Fruit fly (Drosophila melanogaster) whole organism, embryonic: Measurements from ENCODE around the gene RtcB.
A peak's percentile ranks its signal among the peaks of the same experiment; 100 is the strongest.

ENCODE experiments used
- Adf1 ChIP-seq: fragments of 200-800 bp; sonication (Bioruptor generic); IDR thresholded peaks from 2 replicates; pipeline ENCODE4 v1.3.6; 2022; ENCODE audit warnings: missing biosample characterization, missing genetic modification characterization
- Bteb2 ChIP-seq: fragments of 200-800 bp; sonication (Bioruptor generic); optimal IDR thresholded peaks from 2 replicates; lab custom pipeline; 2016; ENCODE audit warnings: missing biosample characterization, missing genetic modification characterization
- CG10274 ChIP-seq: fragments of 200-800 bp; sonication (Bioruptor generic); optimal IDR thresholded peaks from 3 replicates; lab custom pipeline; 2017; ENCODE audit warnings: missing biosample characterization, mild to moderate bottlenecking, missing genetic modification characterization
- CG10431 ChIP-seq: fragments of 200-800 bp; sonication (Bioruptor generic); optimal IDR thresholded peaks from 3 replicates; lab custom pipeline; 2018; ENCODE audit warnings: missing biosample characterization, mild to moderate bottlenecking, missing genetic modification characterization
- CG11504 ChIP-seq: fragments of 200-800 bp; sonication (Bioruptor generic); optimal IDR thresholded peaks from 3 replicates; lab custom pipeline; 2019; ENCODE audit warnings: missing biosample characterization, mild to moderate bottlenecking, missing genetic modification characterization, moderate library complexity
- CG12071 ChIP-seq: fragments of 200-800 bp; sonication (Bioruptor generic); optimal IDR thresholded peaks from 3 replicates; lab custom pipeline; 2018; ENCODE audit warnings: missing biosample characterization, mild to moderate bottlenecking, missing genetic modification characterization
- CG12236 ChIP-seq: fragments of 200-800 bp; sonication (Bioruptor generic); optimal IDR thresholded peaks from 2 replicates; lab custom pipeline; 2016; ENCODE audit warnings: missing biosample characterization, missing genetic modification characterization
- CG13287 ChIP-seq: fragments of 200-800 bp; sonication (Bioruptor generic); IDR thresholded peaks from 2 replicates; pipeline ENCODE4 v1.3.6; 2022; ENCODE audit warnings: missing biosample characterization, missing genetic modification characterization; ENCODE audit not compliant: partially characterized antibody
- CG13424 ChIP-seq: fragments of 200-800 bp; sonication (Bioruptor generic); optimal IDR thresholded peaks from 2 replicates; lab custom pipeline; 2019; ENCODE audit warnings: missing biosample characterization, mild to moderate bottlenecking, missing genetic modification characterization, moderate library complexity
- CG15011 ChIP-seq: fragments of 200-800 bp; sonication (Bioruptor generic); optimal IDR thresholded peaks from 3 replicates; lab custom pipeline; 2018; ENCODE audit warnings: missing biosample characterization, mild to moderate bottlenecking, missing genetic modification characterization
- CG1529 ChIP-seq: fragments of 200-800 bp; sonication (Bioruptor generic); optimal IDR thresholded peaks from 3 replicates; lab custom pipeline; 2018; ENCODE audit warnings: missing biosample characterization, missing genetic modification characterization
- CG15479 ChIP-seq: fragments of 200-800 bp; sonication (Bioruptor generic); optimal IDR thresholded peaks from 3 replicates; lab custom pipeline; 2019; ENCODE audit warnings: missing biosample characterization, mild to moderate bottlenecking, missing genetic modification characterization, moderate library complexity
- CG1647 ChIP-seq: fragments of 200-800 bp; sonication (Bioruptor generic); optimal IDR thresholded peaks from 3 replicates; lab custom pipeline; 2016; ENCODE audit warnings: missing biosample characterization, missing genetic modification characterization
- CG16813 ChIP-seq: fragments of 200-800 bp; sonication (Bioruptor generic); IDR thresholded peaks from 3 replicates; pipeline ENCODE4 v1.3.6; 2022; ENCODE audit warnings: missing biosample characterization, missing genetic modification characterization; ENCODE audit not compliant: partially characterized antibody
- CG17186 ChIP-seq: fragments of 200-800 bp; sonication (Bioruptor generic); optimal IDR thresholded peaks from 3 replicates; lab custom pipeline; 2017; ENCODE audit warnings: missing biosample characterization, missing genetic modification reagents, missing genetic modification characterization
- CG17612 ChIP-seq: fragments of 200-800 bp; sonication (Bioruptor generic); IDR thresholded peaks from 2 replicates; pipeline ENCODE4 v1.3.6; 2022; ENCODE audit warnings: missing biosample characterization, missing genetic modification characterization
- CG18764 ChIP-seq: fragments of 200-800 bp; sonication (Bioruptor generic); optimal IDR thresholded peaks from 3 replicates; lab custom pipeline; 2016; ENCODE audit warnings: missing biosample characterization, missing genetic modification characterization
- CG2120 ChIP-seq: fragments of 200-800 bp; sonication (Bioruptor generic); optimal IDR thresholded peaks from 3 replicates; lab custom pipeline; 2016; ENCODE audit warnings: missing biosample characterization, missing genetic modification characterization
- CG3281 ChIP-seq: fragments of 200-800 bp; sonication (Bioruptor generic); optimal IDR thresholded peaks from 3 replicates; lab custom pipeline; 2017; ENCODE audit warnings: missing biosample characterization, mild to moderate bottlenecking, missing genetic modification characterization
- CG33557 ChIP-seq: fragments of 200-800 bp; sonication (Bioruptor generic); optimal IDR thresholded peaks from 2 replicates; lab custom pipeline; 2019; ENCODE audit warnings: missing biosample characterization, mild to moderate bottlenecking, missing genetic modification characterization, moderate library complexity
- CG42726 ChIP-seq: fragments of 200-800 bp; sonication (Bioruptor generic); IDR thresholded peaks from 2 replicates; pipeline ENCODE4 v1.3.6; 2022; ENCODE audit warnings: missing biosample characterization, missing genetic modification characterization; ENCODE audit not compliant: partially characterized antibody
- CHES-1-like ChIP-seq: fragments of 200-800 bp; sonication (Bioruptor generic); optimal IDR thresholded peaks from 2 replicates; lab custom pipeline; 2016; ENCODE audit warnings: missing biosample characterization, missing genetic modification characterization
- CkIIα-i1 ChIP-seq: fragments of 200-800 bp; sonication (Bioruptor generic); IDR thresholded peaks from 2 replicates; pipeline ENCODE4 v1.3.6; 2022; ENCODE audit warnings: missing biosample characterization, missing genetic modification characterization
- Dad ChIP-seq: fragments of 200-800 bp; sonication (Bioruptor generic); optimal IDR thresholded peaks from 3 replicates; lab custom pipeline; 2016; ENCODE audit warnings: missing biosample characterization, missing genetic modification characterization
- Fer3 ChIP-seq: fragments of 200-800 bp; sonication (Bioruptor generic); optimal IDR thresholded peaks from 2 replicates; lab custom pipeline; 2018; ENCODE audit warnings: missing biosample characterization, mild to moderate bottlenecking, missing genetic modification characterization, moderate library complexity
- Gsc ChIP-seq: fragments of 200-800 bp; sonication (Bioruptor generic); IDR thresholded peaks from 2 replicates; pipeline ENCODE4 v1.3.6; 2022; ENCODE audit warnings: missing biosample characterization, missing genetic modification characterization
- Hand ChIP-seq: fragments of 200-800 bp; sonication (Bioruptor generic); optimal IDR thresholded peaks from 2 replicates; lab custom pipeline; 2017; ENCODE audit warnings: mild to moderate bottlenecking, missing biosample characterization, missing genetic modification reagents, missing genetic modification characterization
- MBD-R2 ChIP-seq: fragments of 200-800 bp; sonication (Bioruptor generic); IDR thresholded peaks from 2 replicates; pipeline ENCODE4 v1.3.6; 2022; ENCODE audit warnings: missing biosample characterization, missing genetic modification characterization
- MESR4 ChIP-seq: fragments of 200-800 bp; sonication (Bioruptor generic); optimal IDR thresholded peaks from 2 replicates; lab custom pipeline; 2018; ENCODE audit warnings: missing biosample characterization, mild to moderate bottlenecking, missing genetic modification characterization, moderate library complexity
- Nf-YB ChIP-seq: fragments of 200-800 bp; sonication (Bioruptor generic); optimal IDR thresholded peaks from 3 replicates; lab custom pipeline; 2019; ENCODE audit warnings: missing biosample characterization, mild to moderate bottlenecking, missing genetic modification characterization, moderate library complexity
- Oli ChIP-seq: fragments of 200-800 bp; sonication (Bioruptor generic); optimal IDR thresholded peaks from 2 replicates; lab custom pipeline; 2018; ENCODE audit warnings: missing biosample characterization, mild to moderate bottlenecking, missing genetic modification characterization, moderate library complexity
- Sin3A ChIP-seq: fragments of >200 bp; optimal IDR thresholded peaks from 2 replicates; lab custom pipeline; 2018
- Ssrp ChIP-seq: fragments of 200-800 bp; sonication (Bioruptor generic); optimal IDR thresholded peaks from 2 replicates; lab custom pipeline; 2018; ENCODE audit warnings: missing biosample characterization, mild to moderate bottlenecking, missing genetic modification characterization, moderate library complexity
- ara ChIP-seq: fragments of 200-800 bp; sonication (Bioruptor generic); IDR thresholded peaks from 2 replicates; pipeline ENCODE4 v1.3.6; 2022; ENCODE audit warnings: missing biosample characterization, missing genetic modification characterization
- ase ChIP-seq: fragments of 200-800 bp; sonication (Bioruptor generic); IDR thresholded peaks from 3 replicates; pipeline ENCODE4 v1.3.6; 2022; ENCODE audit warnings: missing biosample characterization, missing genetic modification characterization
- bab2 ChIP-seq: fragments of 200-800 bp; sonication (Bioruptor generic); optimal IDR thresholded peaks from 2 replicates; lab custom pipeline; 2016; ENCODE audit warnings: missing biosample characterization, missing genetic modification characterization
- bigmax ChIP-seq: fragments of 200-800 bp; sonication (Bioruptor generic); optimal IDR thresholded peaks from 2 replicates; lab custom pipeline; 2018; ENCODE audit warnings: missing biosample characterization, mild to moderate bottlenecking, missing genetic modification characterization
- cad ChIP-seq: fragments of >200 bp; optimal IDR thresholded peaks from 2 replicates; lab custom pipeline; 2017; ENCODE audit warnings: missing biosample characterization, missing genetic modification characterization
- chinmo ChIP-seq: fragments of 200-800 bp; sonication (Bioruptor generic); IDR thresholded peaks from 4 replicates; pipeline ENCODE4 v1.3.6; 2022; ENCODE audit warnings: missing biosample characterization, missing genetic modification characterization; ENCODE audit not compliant: partially characterized antibody
- croc ChIP-seq: fragments of 200-800 bp; sonication (Bioruptor generic); conservative IDR thresholded peaks from 3 replicates; pipeline ENCODE4 v1.3.6; 2022; ENCODE audit warnings: missing biosample characterization, missing genetic modification characterization
- dan ChIP-seq: fragments of 200-800 bp; sonication (Bioruptor generic); IDR thresholded peaks from 2 replicates; pipeline ENCODE4 v1.3.6; 2022; ENCODE audit warnings: missing biosample characterization, missing genetic modification characterization
- dimm ChIP-seq: fragments of 200-800 bp; sonication (Bioruptor generic); IDR thresholded peaks from 2 replicates; pipeline ENCODE4 v1.3.6; 2022; ENCODE audit warnings: missing biosample characterization, missing genetic modification characterization
- gsb-n ChIP-seq: fragments of 200-800 bp; sonication (Bioruptor generic); optimal IDR thresholded peaks from 3 replicates; lab custom pipeline; 2018; ENCODE audit warnings: missing biosample characterization, mild to moderate bottlenecking, missing genetic modification characterization
- klu ChIP-seq: fragments of 200-800 bp; sonication (Bioruptor generic); IDR thresholded peaks from 2 replicates; pipeline ENCODE4 v1.3.6; 2022; ENCODE audit warnings: missing biosample characterization, missing genetic modification characterization
- luna ChIP-seq: fragments of 200-800 bp; sonication (Bioruptor generic); optimal IDR thresholded peaks from 2 replicates; lab custom pipeline; 2016; ENCODE audit warnings: missing biosample characterization, missing genetic modification characterization
- seq ChIP-seq: fragments of 200-800 bp; sonication (Bioruptor generic); IDR thresholded peaks from 2 replicates; pipeline ENCODE4 v1.3.6; 2022; ENCODE audit warnings: missing biosample characterization, missing genetic modification characterization
- shn ChIP-seq: fragments of 200-800 bp; sonication (Bioruptor generic); optimal IDR thresholded peaks from 3 replicates; lab custom pipeline; 2016; ENCODE audit warnings: missing biosample characterization, missing genetic modification characterization
- sim ChIP-seq: fragments of 200-800 bp; sonication (Bioruptor generic); IDR thresholded peaks from 2 replicates; pipeline ENCODE4 v1.3.6; 2022; ENCODE audit warnings: missing biosample characterization, missing genetic modification characterization
- slbo ChIP-seq: fragments of 200-800 bp; sonication (Bioruptor generic); IDR thresholded peaks from 2 replicates; pipeline ENCODE4 v1.3.6; 2022; ENCODE audit warnings: missing biosample characterization, missing genetic modification characterization
- tin ChIP-seq: fragments of 200-800 bp; sonication (Bioruptor generic); optimal IDR thresholded peaks from 3 replicates; lab custom pipeline; 2016; ENCODE audit warnings: missing biosample characterization, missing genetic modification characterization
- vnd ChIP-seq: fragments of 200-800 bp; sonication (Bioruptor generic); IDR thresholded peaks from 3 replicates; pipeline ENCODE4 v1.3.6; 2022; ENCODE audit warnings: missing biosample characterization, missing genetic modification characterization; ENCODE audit not compliant: partially characterized antibody
- zen ChIP-seq: fragments of 200-800 bp; sonication (Bioruptor generic); optimal IDR thresholded peaks from 3 replicates; lab custom pipeline; 2018; ENCODE audit warnings: missing biosample characterization, mild to moderate bottlenecking, missing genetic modification characterization, moderate library complexity

The RtcB gene

DNA sequence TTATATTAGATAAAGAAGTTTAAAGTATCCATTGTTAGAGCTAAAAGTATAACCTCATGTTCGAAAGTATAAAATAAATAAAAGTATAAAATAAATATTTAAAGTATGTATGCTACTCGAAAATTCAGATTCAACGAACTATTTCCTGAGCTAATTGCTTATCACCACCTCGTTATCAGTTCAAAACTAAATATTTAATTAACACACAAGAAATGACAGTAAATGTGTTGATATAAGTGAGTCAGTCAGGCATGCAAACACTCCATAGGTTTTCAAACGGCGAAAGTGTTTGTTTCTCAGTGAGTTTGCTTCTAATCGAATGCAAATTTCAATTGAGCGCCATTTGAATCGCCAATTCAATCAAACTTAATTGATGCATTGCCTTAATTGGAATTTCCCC lies 3.8 kb downstream of the RtcB start (continued):
- TF ChIP-seq dan (GFP tag; lab: Robert Waterston, UW) (no peak), CG3281 (GFP tag; lab: Kevin White, UChicago) (peak; percentile 52), Gsc (GFP tag; lab: Robert Waterston, UW) (no peak), zen (tag; lab: Kevin White, UChicago) (peak; percentile 1), tin (GFP tag; lab: Kevin White, UChicago) (no peak), seq (GFP tag; lab: Robert Waterston, UW) (no peak), slbo (GFP tag; lab: Robert Waterston, UW) (no peak), MESR4 (no peak), bab2 (GFP tag; lab: Kevin White, UChicago) (no peak), gsb-n (tag; lab: Kevin White, UChicago) (peak; percentile 62), CG1647 (no peak), ara (GFP tag; lab: Robert Waterston, UW) (peak; percentile 65; the same call in 1 of the 2 replicates), CG2120 (GFP tag; lab: Kevin White, UChicago) (no peak), CG42726 (no peak), Oli (no peak), CG17612 (no peak), croc (no peak), sim (GFP tag; lab: Robert Waterston, UW) (no peak), Adf1 (GFP tag; lab: Robert Waterston, UW) (no peak), CG33557 (GFP tag; lab: Kevin White, UChicago) (peak; percentile 91), shn (GFP tag; lab: Kevin White, UChicago) (no peak), Sin3A (lab: Kevin White, UChicago) (no peak), CG17186 (GFP tag; lab: Kevin White, UChicago) (no peak), Bteb2 (GFP tag; lab: Kevin White, UChicago) (no peak), ase (no peak), CG13424 (peak; percentile 59), Dad (GFP tag; lab: Kevin White, UChicago) (no peak), MBD-R2 (GFP tag; lab: Robert Waterston, UW) (no peak), CG1529 (GFP tag; lab: Kevin White, UChicago) (peak; percentile 77), CG12071 (peak; percentile 73), vnd (GFP tag; lab: Robert Waterston, UW) (no peak), CG10431 (GFP tag; lab: Kevin White, UChicago) (peak; percentile 78), cad (GFP tag; lab: Kevin White, UChicago) (no peak), CG18764 (peak; percentile 12), CG10274 (no peak), CHES-1-like (no peak), chinmo (GFP tag; lab: Robert Waterston, UW) (no peak), CkIIα-i1 (no peak), CG12236 (GFP tag; lab: Kevin White, UChicago) (peak; percentile 16), CG15011 (GFP tag; lab: Kevin White, UChicago) (peak; percentile 51), Ssrp (no peak), Hand (no peak), klu (GFP tag; lab: Robert Waterston, UW) (no peak), CG16813 (GFP tag; lab: Robert Waterston, UW) (no peak), Nf-YB (GFP tag; lab: Kevin White, UChicago) (peak; percentile 57), CG13287 (GFP tag; lab: Robert Waterston, UW) (no peak), CG15479 (GFP tag; lab: Kevin White, UChicago) (peak; percentile 14), Fer3 (tag; lab: Kevin White, UChicago) (peak; percentile 34), luna (GFP tag; lab: Kevin White, UChicago) (no peak), CG11504 (tag; lab: Kevin White, UChicago) (peak; percentile 49), bigmax (GFP tag; lab: Kevin White, UChicago) (no peak), dimm (GFP tag; lab: Robert Waterston, UW) (no peak)
